Fruit fly (Drosophila melanogaster): Measurements from ENCODE around the gene CG6321.

CG6321 gene

dm6 chr3L:11089805-11090440, 28.9 kb upstream of the CG6321 start (continued):
- TF ChIP-seq CG11723 (GFP tag; optimal IDR thresholded peaks at IDR 0.05) (peak; percentile 91), Nf-YA (GFP tag; IDR thresholded peaks at IDR 0.05) (peak; percentile 82), stwl (tag; optimal IDR thresholded peaks at IDR 0.05) (peak; percentile 18), Pdp1 (GFP tag; optimal IDR thresholded peaks at IDR 0.05) (peak; percentile 73 to 84), CG15601 (tag; optimal IDR thresholded peaks at IDR 0.05) (peak; percentile 88), al (GFP tag; IDR thresholded peaks at IDR 0.05) (peak; percentile 47; the same call in 1 of the 2 replicates), CG14860 (GFP tag; IDR thresholded peaks at IDR 0.05; ENCODE audit: partially characterized antibody) (peak; percentile 47; the same call in 1 of the 3 replicates), CG6765 (GFP tag; optimal IDR thresholded peaks at IDR 0.05) (peak; percentile 68), fd96Cb (tag; optimal IDR thresholded peaks at IDR 0.05) (peak; percentile 89), twi (tag; optimal IDR thresholded peaks at IDR 0.05) (peak; percentile 81), CG5245 (GFP tag; optimal IDR thresholded peaks at IDR 0.05) (peak; percentile 68), CG10979 (tag; optimal IDR thresholded peaks at IDR 0.05) (peak; percentile 95), CG17612 (GFP tag; IDR thresholded peaks at IDR 0.05) (peak; percentile 31; the same call in 1 of the 2 replicates), lmd (GFP tag; IDR thresholded peaks at IDR 0.05) (peak; percentile 84; the same call in 1 of the 2 replicates), kah (GFP tag; optimal IDR thresholded peaks at IDR 0.05) (peak; percentile 82), sc (optimal IDR thresholded peaks at IDR 0.05) (no peak), sc (GFP tag; optimal IDR thresholded peaks at IDR 0.05) (peak; percentile 89), CG10147 (GFP tag; optimal IDR thresholded peaks at IDR 0.05) (peak; percentile 88), ci (GFP tag; IDR thresholded peaks at IDR 0.05) (peak; percentile 88), CG11456 (GFP tag; IDR thresholded peaks at IDR 0.05) (no peak), HHEX (GFP tag; optimal IDR thresholded peaks at IDR 0.05) (peak; percentile 87), TFAM (GFP tag; optimal IDR thresholded peaks at IDR 0.05) (no peak), CG11504 (tag; optimal IDR thresholded peaks at IDR 0.05) (peak; percentile 96), CG16815 (GFP tag; optimal IDR thresholded peaks at IDR 0.05) (peak; percentile 86), Dfd (GFP tag; optimal IDR thresholded peaks at IDR 0.05) (no peak), peb (GFP tag; IDR thresholded peaks at IDR 0.05) (peak; percentile 39; the same call in 1 of the 2 replicates), chm (GFP tag; IDR thresholded peaks at IDR 0.05) (peak; percentile 94; the same call in 1 of the 2 replicates), CG16813 (GFP tag; IDR thresholded peaks at IDR 0.05; ENCODE audit: partially characterized antibody) (peak; percentile 49; the same call in 1 of the 3 replicates), ftz-f1 (GFP tag; optimal IDR thresholded peaks at IDR 0.05) (no peak), fd102C (GFP tag; optimal IDR thresholded peaks at IDR 0.05) (peak; percentile 93), tap (tag; optimal IDR thresholded peaks at IDR 0.05) (peak; percentile 87), pan (optimal IDR thresholded peaks at IDR 0.05) (no peak), pan (GFP tag; optimal IDR thresholded peaks at IDR 0.05 in 1 of 2, IDR thresholded peaks at IDR 0.05 in 1 of 2) (peak in 1 of 2 experiments; percentile 84), CG15073 (GFP tag; optimal IDR thresholded peaks at IDR 0.05) (peak; percentile 61), cg (GFP tag; optimal IDR thresholded peaks at IDR 0.05) (peak; percentile 54), ttk (GFP tag; IDR thresholded peaks at IDR 0.05) (peak; percentile 57), mld (GFP tag; IDR thresholded peaks at IDR 0.05; ENCODE audit: partially characterized antibody) (no peak), CG2678 (tag; optimal IDR thresholded peaks at IDR 0.05) (peak; percentile 95), CG12219 (GFP tag; optimal IDR thresholded peaks at IDR 0.05) (peak; percentile 85), ranshi (GFP tag; IDR thresholded peaks at IDR 0.05) (peak; percentile 53; the same call in 1 of the 2 replicates), bcd (GFP tag; optimal IDR thresholded peaks at IDR 0.05) (peak; percentile 88), CG11560 (tag; IDR thresholded peaks at IDR 0.05) (0 out of 3 replicates have a peak, but pooled peaks have one; percentile 55), CG18476 (GFP tag; optimal IDR thresholded peaks at IDR 0.05) (peak; percentile 91), CG8089 (GFP tag; optimal IDR thresholded peaks at IDR 0.05) (peak; percentile 69), CG17829 (tag; optimal IDR thresholded peaks at IDR 0.05) (peak; percentile 95), vfl (GFP tag; optimal IDR thresholded peaks at IDR 0.05) (peak; percentile 29), Ssrp (tag; optimal IDR thresholded peaks at IDR 0.05) (peak; percentile 94), Dip3 (GFP tag; optimal IDR thresholded peaks at IDR 0.05) (peak; percentile 35), CG9215 (GFP tag; IDR thresholded peaks at IDR 0.05) (0 out of 2 replicates have a peak, but pooled peaks have one; percentile 32)

Data from whole organism, embryonic.